Fruit fly (Drosophila melanogaster): ENCODE measurements around the gene futsch.

futsch gene

dm6 chrX:1380350-1381060 lies 28.4 kb upstream of the futsch start, which contains the start of the genes CG3719 and CG32813 (continued):
- TF ChIP-seq crp (GFP tag; optimal IDR thresholded peaks at IDR 0.05) (peak in 1 of 2 experiments; percentile 32), stwl (tag; optimal IDR thresholded peaks at IDR 0.05) (peak; percentile 60), CG7271 (tag; optimal IDR thresholded peaks at IDR 0.05) (no peak), tx (GFP tag; optimal IDR thresholded peaks at IDR 0.05) (peak; percentile 64), Dad (GFP tag; optimal IDR thresholded peaks at IDR 0.05) (no peak), Side (GFP tag; optimal IDR thresholded peaks at IDR 0.05) (peak; percentile 52), trem (tag; optimal IDR thresholded peaks at IDR 0.05) (peak; percentile 39), sens (GFP tag) (peak; percentile 89), CG32767 (GFP tag; IDR thresholded peaks at IDR 0.05) (peak; percentile 61), CG3163 (GFP tag; optimal IDR thresholded peaks at IDR 0.05) (no peak), Myb (GFP tag; optimal IDR thresholded peaks at IDR 0.05) (peak; percentile 64), zfh1 (GFP tag; IDR thresholded peaks at IDR 0.05) (peak; percentile 35; the same call in 1 of the 3 replicates), CG12942 (GFP tag; optimal IDR thresholded peaks at IDR 0.05) (no peak), CG1024 (GFP tag; IDR thresholded peaks at IDR 0.05) (no peak), CG1602 (GFP tag; optimal IDR thresholded peaks at IDR 0.05) (no peak), CG5180 (GFP tag; optimal IDR thresholded peaks at IDR 0.05) (peak; percentile 89), B-H1 (GFP tag; IDR thresholded peaks at IDR 0.05) (no peak), CkIIα-i1 (GFP tag; IDR thresholded peaks at IDR 0.05) (no peak), otp (GFP tag; IDR thresholded peaks at IDR 0.05) (no peak), Kr (GFP tag; optimal IDR thresholded peaks at IDR 0.05) (no peak), jing (GFP tag; optimal IDR thresholded peaks at IDR 0.05) (no peak), CG17361 (GFP tag; IDR thresholded peaks at IDR 0.05) (peak; percentile 30; the same call in 1 of the 3 replicates), lab (GFP tag; optimal IDR thresholded peaks at IDR 0.05) (no peak), vvl (GFP tag; IDR thresholded peaks at IDR 0.05) (0 out of 2 replicates have a peak, but pooled peaks have one; percentile 23), CG11398 (GFP tag; optimal IDR thresholded peaks at IDR 0.05) (no peak), CG3838 (GFP tag; optimal IDR thresholded peaks at IDR 0.05) (peak; percentile 67), chinmo (GFP tag; IDR thresholded peaks at IDR 0.05; ENCODE audit: partially characterized antibody) (0 out of 4 replicates have a peak, but pooled peaks have one; percentile 27), ewg (GFP tag; optimal IDR thresholded peaks at IDR 0.05) (no peak), org-1 (GFP tag; optimal IDR thresholded peaks at IDR 0.05) (no peak), Lhr (GFP tag; optimal IDR thresholded peaks at IDR 0.05) (peak; percentile 45), gcm2 (GFP tag; optimal IDR thresholded peaks at IDR 0.05) (no peak), dpn (GFP tag; optimal IDR thresholded peaks at IDR 0.05) (peak; percentile 23 to 44), Max (GFP tag; optimal IDR thresholded peaks at IDR 0.05) (peak; percentile 5), CG9797 (GFP tag; optimal IDR thresholded peaks at IDR 0.05) (peak; percentile 1), Rfx (GFP tag; IDR thresholded peaks at IDR 0.05) (peak; percentile 60), Hmx (GFP tag; optimal IDR thresholded peaks at IDR 0.05) (no peak), HmgZ (tag; optimal IDR thresholded peaks at IDR 0.05) (peak; percentile 68), CG12659 (GFP tag; optimal IDR thresholded peaks at IDR 0.05) (peak; percentile 57), az2 (GFP tag; optimal IDR thresholded peaks at IDR 0.05) (peak; percentile 0), Camta (GFP tag; optimal IDR thresholded peaks at IDR 0.05) (peak; percentile 2), Ravus (GFP tag; IDR thresholded peaks at IDR 0.05) (no peak), CG15269 (tag; optimal IDR thresholded peaks at IDR 0.05) (no peak), CG5245 (GFP tag; optimal IDR thresholded peaks at IDR 0.05) (peak; percentile 26), Abd-B (GFP tag; optimal IDR thresholded peaks at IDR 0.05) (no peak), slp2 (GFP tag; optimal IDR thresholded peaks at IDR 0.05) (no peak), ato (GFP tag; IDR thresholded peaks at IDR 0.05; ENCODE audit: partially characterized antibody) (no peak), bbx (GFP tag; IDR thresholded peaks at IDR 0.05; ENCODE audit: partially characterized antibody) (no peak), Dref (GFP tag; IDR thresholded peaks at IDR 0.05) (peak; percentile 41; the same call in 1 of the 2 replicates), sqz (GFP tag; optimal IDR thresholded peaks at IDR 0.05) (no peak), CG10462 (GFP tag; optimal IDR thresholded peaks at IDR 0.05) (no peak)

Data from whole organism, embryonic.